Worm (Caenorhabditis elegans) whole organism, L3 larva: Measurements from ENCODE around the gene elp-1.

Experiments
- R02D3.7 ChIP-seq: fragments of 150-350 bp; optimal IDR thresholded peaks from 2 replicates; lab custom pipeline; 2014; ENCODE audit warnings: missing biosample characterization, missing genetic modification characterization
- ZK546.5 ChIP-seq: sonication (generic microtip); optimal IDR thresholded peaks from 2 replicates; lab custom pipeline; 2017; ENCODE audit warnings: missing biosample characterization, missing genetic modification characterization
- aly-2 ChIP-seq: fragments of 150-350 bp; optimal IDR thresholded peaks from 2 replicates; lab custom pipeline; 2014; ENCODE audit warnings: missing biosample characterization, missing genetic modification characterization
- ama-1 ChIP-seq: fragments of 150-350 bp; optimal IDR thresholded peaks from 2 replicates; lab custom pipeline; 2018
- ceh-16 ChIP-seq: sonication (generic microtip); optimal IDR thresholded peaks from 2 replicates; lab custom pipeline; 2017; ENCODE audit warnings: missing biosample characterization, missing genetic modification characterization
- ceh-28 ChIP-seq: fragments of 150-350 bp; optimal IDR thresholded peaks from 2 replicates; lab custom pipeline; 2014; ENCODE audit warnings: missing biosample characterization, missing genetic modification reagents, missing genetic modification characterization
- ceh-82 ChIP-seq: fragments of 150-350 bp; optimal IDR thresholded peaks from 2 replicates; lab custom pipeline; 2014; ENCODE audit warnings: missing biosample characterization, missing genetic modification characterization
- ceh-9 ChIP-seq: sonication (generic microtip); optimal IDR thresholded peaks from 2 replicates; lab custom pipeline; 2018; ENCODE audit warnings: missing biosample characterization, missing genetic modification characterization
- daf-12 ChIP-seq: fragments of 150-350 bp; optimal IDR thresholded peaks from 2 replicates; lab custom pipeline; 2014; ENCODE audit warnings: missing biosample characterization, missing genetic modification reagents, missing genetic modification characterization
- elt-1 ChIP-seq: fragments of 150-350 bp; optimal IDR thresholded peaks from 2 replicates; lab custom pipeline; 2014; ENCODE audit warnings: missing biosample characterization, missing genetic modification characterization
- elt-2 ChIP-seq: sonication (generic microtip); optimal IDR thresholded peaks from 2 replicates; lab custom pipeline; 2016; ENCODE audit warnings: missing genetic modification reagents, mild to moderate bottlenecking, missing genetic modification characterization, missing compliant biosample characterization
- elt-3 ChIP-seq, 3 experiments: fragments of 150-350 bp in 1 of 3; sonication (generic microtip) in 2 of 3; optimal IDR thresholded peaks; 2 replicates in 2 of 3; 4 replicates in 1 of 3; lab custom pipeline; 2014 to 2017; ENCODE audit warnings: missing biosample characterization in 3 of 3, missing genetic modification characterization in 3 of 3
- eor-1 ChIP-seq, 2 experiments: fragments of 150-350 bp; optimal IDR thresholded peaks; 2 replicates each; lab custom pipeline; 2014 to 2018; ENCODE audit warnings: missing biosample characterization in 2 of 2, missing genetic modification characterization in 2 of 2
- fkh-10 ChIP-seq: sonication (generic microtip); optimal IDR thresholded peaks from 2 replicates; lab custom pipeline; 2017; ENCODE audit warnings: missing biosample characterization, missing genetic modification reagents, missing genetic modification characterization
- fkh-2 ChIP-seq: fragments of 150-350 bp; optimal IDR thresholded peaks from 2 replicates; lab custom pipeline; 2014; ENCODE audit warnings: missing biosample characterization, missing genetic modification reagents, missing genetic modification characterization
- fos-1 ChIP-seq: fragments of 150-350 bp; optimal IDR thresholded peaks from 2 replicates; lab custom pipeline; 2014; ENCODE audit warnings: missing biosample characterization, missing genetic modification characterization
- hmg-11 ChIP-seq: sonication (generic microtip); optimal IDR thresholded peaks from 2 replicates; lab custom pipeline; 2016; ENCODE audit warnings: missing genetic modification characterization, missing compliant biosample characterization
- lin-15B ChIP-seq: fragments of 150-350 bp; optimal IDR thresholded peaks from 2 replicates; lab custom pipeline; 2014; ENCODE audit warnings: missing biosample characterization, missing genetic modification characterization
- lsy-12 ChIP-seq: sonication (generic microtip); optimal IDR thresholded peaks from 2 replicates; lab custom pipeline; 2016; ENCODE audit warnings: mild to moderate bottlenecking, missing genetic modification characterization, missing compliant biosample characterization
- mml-1 ChIP-seq: fragments of 150-350 bp; sonication (generic microtip); optimal IDR thresholded peaks from 3 replicates; lab custom pipeline; 2014; ENCODE audit warnings: missing biosample characterization, missing genetic modification characterization
- nfya-1 ChIP-seq: sonication (generic microtip); optimal IDR thresholded peaks from 2 replicates; lab custom pipeline; 2017; ENCODE audit warnings: missing genetic modification characterization, mild to moderate bottlenecking, missing compliant biosample characterization, antibody characterized with exemption, moderate library complexity; ENCODE audit not compliant: insufficient read depth
- nhr-11 ChIP-seq: fragments of 150-350 bp; optimal IDR thresholded peaks from 2 replicates; lab custom pipeline; 2014; ENCODE audit warnings: missing biosample characterization, missing genetic modification characterization
- nhr-12 ChIP-seq: fragments of 150-350 bp; optimal IDR thresholded peaks from 2 replicates; lab custom pipeline; 2014; ENCODE audit warnings: missing biosample characterization, missing genetic modification characterization
- nhr-23 ChIP-seq: fragments of 150-350 bp; optimal IDR thresholded peaks from 2 replicates; lab custom pipeline; 2014; ENCODE audit warnings: missing biosample characterization, missing genetic modification reagents, missing genetic modification characterization
- nhr-237 ChIP-seq: fragments of 150-350 bp; optimal IDR thresholded peaks from 2 replicates; lab custom pipeline; 2014; ENCODE audit warnings: missing biosample characterization, missing genetic modification characterization
- nhr-25 ChIP-seq: sonication (generic microtip); optimal IDR thresholded peaks from 2 replicates; lab custom pipeline; 2017; ENCODE audit warnings: missing biosample characterization, missing genetic modification characterization
- nhr-28 ChIP-seq: fragments of 150-350 bp; optimal IDR thresholded peaks from 2 replicates; lab custom pipeline; 2014; ENCODE audit warnings: missing biosample characterization, missing genetic modification characterization
- nhr-43 ChIP-seq: sonication (generic microtip); optimal IDR thresholded peaks from 2 replicates; lab custom pipeline; 2016; ENCODE audit warnings: mild to moderate bottlenecking, missing genetic modification characterization, missing compliant biosample characterization; ENCODE audit not compliant: poor library complexity, severe bottlenecking
- nhr-67 ChIP-seq: fragments of 150-350 bp; optimal IDR thresholded peaks from 2 replicates; lab custom pipeline; 2014; ENCODE audit warnings: missing biosample characterization, missing genetic modification characterization
- nhr-76 ChIP-seq: fragments of 150-350 bp; sonication (generic microtip); optimal IDR thresholded peaks from 5 replicates; lab custom pipeline; 2014; ENCODE audit warnings: missing biosample characterization, missing genetic modification characterization
- nhr-77 ChIP-seq: fragments of 150-350 bp; optimal IDR thresholded peaks from 2 replicates; lab custom pipeline; 2014; ENCODE audit warnings: missing biosample characterization, missing genetic modification characterization
- pha-4 ChIP-seq: fragments of 150-350 bp; optimal IDR thresholded peaks from 2 replicates; lab custom pipeline; 2014; ENCODE audit warnings: missing biosample characterization, missing genetic modification reagents, missing genetic modification characterization
- pqm-1 ChIP-seq: fragments of 150-350 bp; optimal IDR thresholded peaks from 2 replicates; lab custom pipeline; 2017; ENCODE audit warnings: missing biosample characterization, missing genetic modification characterization, inconsistent platforms
- sea-2 ChIP-seq: fragments of 150-350 bp; sonication (generic microtip); optimal IDR thresholded peaks from 4 replicates; lab custom pipeline; 2014; ENCODE audit warnings: missing biosample characterization, missing genetic modification reagents, missing genetic modification characterization
- skn-1 ChIP-seq: fragments of 150-350 bp; optimal IDR thresholded peaks from 2 replicates; lab custom pipeline; 2014; ENCODE audit warnings: missing biosample characterization, missing genetic modification characterization
- tbx-2 ChIP-seq: sonication (generic microtip); optimal IDR thresholded peaks from 2 replicates; lab custom pipeline; 2016; ENCODE audit warnings: mild to moderate bottlenecking, missing genetic modification characterization, missing compliant biosample characterization
- zag-1 ChIP-seq: fragments of 150-350 bp; optimal IDR thresholded peaks from 2 replicates; lab custom pipeline; 2014; ENCODE audit warnings: missing biosample characterization, missing genetic modification characterization
- ztf-11 ChIP-seq: fragments of 150-350 bp; optimal IDR thresholded peaks from 2 replicates; lab custom pipeline; 2014; ENCODE audit warnings: missing biosample characterization, missing genetic modification characterization
- ztf-4 ChIP-seq: fragments of 150-350 bp; optimal IDR thresholded peaks from 2 replicates; lab custom pipeline; 2014; ENCODE audit warnings: missing biosample characterization, missing genetic modification characterization

elp-1 gene

DNA sequence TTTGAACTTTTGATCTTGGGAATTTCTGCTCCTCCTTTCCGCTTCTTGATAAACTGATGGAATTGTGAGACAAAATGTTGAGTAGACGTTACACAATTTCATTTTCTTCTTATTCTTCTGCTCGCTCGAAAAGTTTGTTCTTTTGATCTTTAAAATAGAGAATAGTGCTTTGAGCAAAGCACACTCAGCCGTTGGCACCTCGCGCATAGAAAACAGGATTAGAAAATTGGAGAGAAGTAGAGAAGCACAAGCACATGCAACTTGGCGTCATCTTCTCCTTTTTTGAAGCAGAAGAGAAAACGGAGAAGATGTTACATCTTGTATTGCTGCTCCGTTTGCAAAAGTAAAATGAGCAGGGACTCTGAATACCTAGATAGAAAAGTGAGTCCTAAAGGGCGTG is 12.2 kb upstream of the elp-1 start (continued):
- TF ChIP-seq ztf-4 (tag; lab: Kevin White, UChicago) (no peak), fos-1 (tag; lab: Kevin White, UChicago) (no peak), R02D3.7 (tag; lab: Kevin White, UChicago) (no peak), nhr-43 (tag; lab: Kevin White, UChicago) (no peak)
- TF ChIP-seq, all 47 proteins: peak for 9

DNA sequence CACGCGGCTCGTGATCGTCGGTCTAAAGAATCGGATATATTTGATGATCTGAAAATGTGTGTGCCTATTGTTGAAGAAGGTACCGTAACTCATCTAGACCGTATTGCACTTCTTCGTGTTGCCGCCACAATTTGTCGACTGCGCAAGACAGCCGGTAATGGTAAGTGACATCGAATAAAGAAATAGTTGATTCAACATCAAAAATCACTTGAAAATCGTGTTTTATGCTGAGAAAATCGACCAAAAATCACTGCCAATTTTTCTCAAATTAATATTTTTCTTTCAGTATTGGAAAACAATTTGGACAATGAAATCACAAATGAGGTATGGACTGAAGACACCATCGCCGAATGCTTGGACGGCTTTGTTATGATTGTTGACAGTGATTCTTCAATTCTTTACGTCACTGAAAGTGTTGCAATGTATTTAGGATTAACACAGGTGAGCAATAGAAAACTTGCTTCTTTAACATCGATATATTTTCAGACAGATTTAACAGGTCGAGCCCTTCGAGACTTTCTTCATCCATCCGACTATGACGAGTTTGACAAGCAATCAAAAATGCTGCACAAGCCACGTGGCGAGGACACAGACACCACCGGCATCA is 11.5 kb upstream of the elp-1 start:
- no peak for TF ChIP-seq lsy-12 (tag; lab: Kevin White, UChicago)
- TF ChIP-seq ama-1 (lab: Kevin White, UChicago) = peak; percentile 27

DNA sequence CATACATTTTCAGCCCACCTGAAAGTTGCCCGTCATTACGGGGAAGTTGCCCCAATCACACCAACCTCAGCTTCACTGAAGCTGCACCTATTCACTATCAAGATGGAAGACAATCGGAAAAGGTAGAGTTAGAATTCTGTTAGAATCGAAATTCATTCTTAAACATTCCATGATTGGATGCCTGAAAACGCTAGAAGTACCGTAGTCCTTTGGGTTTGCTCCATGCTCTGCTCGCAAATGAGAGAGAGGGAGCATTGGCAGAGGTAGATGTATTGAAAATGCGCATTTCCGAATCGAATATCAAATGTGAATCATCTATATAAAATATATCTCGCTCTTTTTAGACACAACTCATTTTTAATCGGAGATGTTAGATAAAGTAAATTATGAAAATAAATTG is 10.4 kb upstream of the elp-1 start, which contains the start of gene hif-1:
Gene hif-1, plus strand, starts transcription at position 8 of the 400 bp plus-strand sequence.
- TF ChIP-seq nfya-1 = peak; percentile 65
- TF ChIP-seq nhr-23 (tag; lab: Kevin White, UChicago) = no peak
- TF ChIP-seq ama-1 (lab: Kevin White, UChicago) = peak; percentile 65

DNA sequence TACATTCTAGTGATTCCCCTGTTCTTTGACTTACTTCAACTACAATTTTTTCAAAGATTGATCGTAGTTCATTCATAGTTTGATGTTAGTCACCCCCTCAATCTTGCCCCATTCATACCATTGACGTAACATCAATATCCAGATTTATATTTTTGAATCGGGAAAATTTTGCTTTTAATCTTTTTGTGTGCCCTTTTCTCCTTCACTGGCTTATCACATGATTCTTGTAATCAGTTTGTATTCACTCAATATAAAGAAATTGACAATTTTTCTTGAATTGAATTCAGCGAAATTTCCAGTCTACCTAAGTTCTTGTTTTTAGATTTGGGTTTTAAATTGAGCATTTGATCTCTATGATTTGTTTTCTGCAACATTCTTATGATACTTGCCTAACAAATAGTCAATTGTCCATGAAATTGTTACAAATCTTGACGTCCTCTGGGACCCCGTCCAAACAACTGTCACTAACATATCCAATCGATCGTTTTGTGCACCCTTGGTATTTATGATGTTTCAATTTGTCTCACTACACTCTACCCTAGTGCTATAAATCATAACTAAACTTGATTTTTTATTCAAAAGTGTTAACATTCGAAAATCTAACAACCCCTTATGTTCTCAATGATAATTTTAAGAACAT is 9.9 kb upstream of the elp-1 start:
- TF ChIP-seq lin-15B (tag; lab: Kevin White, UChicago) (no peak), pha-4 (tag; lab: Kevin White, UChicago) (no peak), nhr-237 (tag; lab: Kevin White, UChicago) (no peak), fkh-10 (GFP tag; lab: Kevin White, UChicago) (no peak), nhr-43 (tag; lab: Kevin White, UChicago) (peak; percentile 19)

DNA sequence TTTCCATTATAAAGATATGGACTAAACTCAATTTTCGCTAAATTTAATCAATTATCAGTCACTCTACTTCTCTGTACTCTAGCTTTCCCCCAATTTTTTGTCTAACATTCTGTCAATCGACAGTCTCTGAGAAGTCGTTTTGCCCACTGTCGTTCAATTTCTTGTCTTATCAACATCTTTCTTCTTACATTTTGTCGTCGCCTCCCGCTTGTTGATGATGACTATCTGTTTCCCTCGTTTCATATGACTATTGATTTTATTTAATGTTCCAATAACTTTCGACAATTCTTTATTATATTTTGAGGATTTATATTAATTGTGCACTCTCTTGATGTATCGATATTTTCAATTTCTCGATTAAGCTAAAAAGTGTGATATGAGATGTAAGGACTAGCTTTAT is 8.9 kb upstream of the elp-1 start:
- TF ChIP-seq ceh-28 (peak; percentile 18), elt-2 (tag; lab: Kevin White, UChicago) (peak; percentile 41), nhr-12 (tag; lab: Kevin White, UChicago) (no peak), nhr-23 (tag; lab: Kevin White, UChicago) (peak; percentile 47), pqm-1 (tag; lab: Kevin White, UChicago) (peak; percentile 45), ama-1 (lab: Kevin White, UChicago) (peak; percentile 65), elt-3 (tag; optimal IDR thresholded peaks at IDR 0.05; lab: Kevin White, UChicago) (peak in 1 of 3 experiments; percentile 30), aly-2 (tag; lab: Kevin White, UChicago) (no peak)

DNA sequence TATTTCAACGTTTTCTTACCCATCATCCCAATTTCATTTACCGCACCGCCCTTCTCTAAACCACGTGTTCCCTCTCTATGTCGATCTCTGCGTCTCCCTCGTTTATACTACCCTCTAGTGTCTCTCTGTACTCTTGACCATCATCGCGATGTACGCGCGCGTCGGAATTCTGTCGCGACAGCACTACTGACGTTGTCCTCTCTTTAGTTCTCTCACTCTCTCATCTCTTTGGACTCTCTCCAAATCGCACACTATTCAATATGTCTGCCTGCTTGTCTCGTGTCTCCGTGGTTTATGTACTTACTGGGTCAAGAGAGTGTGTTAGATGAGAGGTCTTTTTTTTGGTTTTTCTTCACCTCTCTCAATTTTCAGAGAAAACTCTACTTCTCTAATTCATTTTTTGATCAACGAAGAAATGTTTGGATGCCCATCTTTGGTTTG is 8.3 kb upstream of the elp-1 start:
- TF ChIP-seq ztf-11 (tag; lab: Kevin White, UChicago) = no peak
- TF ChIP-seq ceh-82 (tag; lab: Kevin White, UChicago) = peak; percentile 81
- TF ChIP-seq nhr-67 (tag; lab: Kevin White, UChicago) = no peak
- peak; percentile 94 for TF ChIP-seq nhr-11 (tag; lab: Kevin White, UChicago)
- TF ChIP-seq zag-1 = peak; percentile 36
- TF ChIP-seq fkh-10 (GFP tag; lab: Kevin White, UChicago) = peak; percentile 81
- TF ChIP-seq ceh-16 (tag; lab: Kevin White, UChicago) = no peak
- TF ChIP-seq nhr-76 = peak; percentile 46
- peak; percentile 96 for TF ChIP-seq nhr-25 (tag; lab: Kevin White, UChicago)
- TF ChIP-seq skn-1 (tag; lab: Kevin White, UChicago) = peak; percentile 91
- no peak for TF ChIP-seq nhr-77 (tag; lab: Kevin White, UChicago)
- TF ChIP-seq fos-1 (tag; lab: Kevin White, UChicago) = peak; percentile 54
- peak; percentile 84 for TF ChIP-seq pqm-1 (tag; lab: Kevin White, UChicago)
- no peak for TF ChIP-seq nhr-28 (tag; lab: Kevin White, UChicago)
- TF ChIP-seq nhr-12 (tag; lab: Kevin White, UChicago) = no peak
- peak; percentile 2 for TF ChIP-seq mml-1 (tag; lab: Kevin White, UChicago)
- no peak for TF ChIP-seq ceh-9 (tag; lab: Kevin White, UChicago)
- TF ChIP-seq eor-1 (tag; optimal IDR thresholded peaks at IDR 0.05; lab: Kevin White, UChicago) = peak in 1 of 2 experiments; percentile 50
- peak; percentile 95 for TF ChIP-seq nfya-1
- peak; percentile 89 for TF ChIP-seq tbx-2 (tag; lab: Kevin White, UChicago)
- TF ChIP-seq elt-1 (tag; lab: Kevin White, UChicago) = peak; percentile 67
- TF ChIP-seq sea-2 (GFP tag; lab: Kevin White, UChicago) = no peak
- TF ChIP-seq nhr-23 (tag; lab: Kevin White, UChicago) = peak; percentile 98
- peak; percentile 96 for TF ChIP-seq hmg-11 (tag; lab: Kevin White, UChicago)
- TF ChIP-seq R02D3.7 (tag; lab: Kevin White, UChicago) = peak; percentile 78
- no peak for TF ChIP-seq pha-4 (tag; lab: Kevin White, UChicago)
- no peak for TF ChIP-seq ZK546.5
- TF ChIP-seq nhr-237 (tag; lab: Kevin White, UChicago) = no peak
- TF ChIP-seq daf-12 (tag; lab: Kevin White, UChicago) = peak; percentile 3
- TF ChIP-seq ama-1 (lab: Kevin White, UChicago) = peak; percentile 87
- peak; percentile 85 for TF ChIP-seq elt-2 (tag; lab: Kevin White, UChicago)
- TF ChIP-seq fkh-2 = peak; percentile 50
- TF ChIP-seq elt-3 (tag; optimal IDR thresholded peaks at IDR 0.05; lab: Kevin White, UChicago) = peak in 1 of 3 experiments; percentile 33
